Fruit fly (Drosophila melanogaster) whole organism, embryonic: ENCODE measurements around the gene CG18268.

Experiments used
- Asciz ChIP-seq: fragments of 200-800 bp; sonication (Bioruptor generic); optimal IDR thresholded peaks from 2 replicates; lab custom pipeline; 2017; ENCODE audit warnings: missing biosample characterization, mild to moderate bottlenecking, missing genetic modification characterization, missing genetic modification reagents
- CG10979 ChIP-seq: fragments of 200-800 bp; sonication (Bioruptor generic); optimal IDR thresholded peaks from 2 replicates; lab custom pipeline; 2018; ENCODE audit warnings: missing biosample characterization, mild to moderate bottlenecking, missing genetic modification characterization, moderate library complexity
- CG11093 ChIP-seq: fragments of 200-800 bp; sonication (Bioruptor generic); IDR thresholded peaks from 3 replicates; pipeline ENCODE4 v1.3.6; 2022; ENCODE audit warnings: missing biosample characterization, missing genetic modification characterization
- CG11398 ChIP-seq: fragments of 200-800 bp; sonication (Bioruptor generic); optimal IDR thresholded peaks from 2 replicates; lab custom pipeline; 2016; ENCODE audit warnings: missing biosample characterization, missing genetic modification characterization
- CG13123 ChIP-seq: fragments of 200-800 bp; sonication (Bioruptor generic); optimal IDR thresholded peaks from 2 replicates; lab custom pipeline; 2016; ENCODE audit warnings: missing biosample characterization, missing genetic modification characterization
- CG13287 ChIP-seq: fragments of 200-800 bp; sonication (Bioruptor generic); IDR thresholded peaks from 2 replicates; pipeline ENCODE4 v1.3.6; 2022; ENCODE audit warnings: missing biosample characterization, missing genetic modification characterization; ENCODE audit not compliant: partially characterized antibody
- CG1647 ChIP-seq: fragments of 200-800 bp; sonication (Bioruptor generic); optimal IDR thresholded peaks from 3 replicates; lab custom pipeline; 2016; ENCODE audit warnings: missing biosample characterization, missing genetic modification characterization
- CG16815 ChIP-seq: fragments of 200-800 bp; sonication (Bioruptor generic); optimal IDR thresholded peaks from 3 replicates; lab custom pipeline; 2017; ENCODE audit warnings: missing biosample characterization, mild to moderate bottlenecking, missing genetic modification characterization
- CG17328 ChIP-seq: fragments of 200-800 bp; sonication (Bioruptor generic); IDR thresholded peaks from 2 replicates; pipeline ENCODE4 v1.3.6; 2022; ENCODE audit warnings: missing biosample characterization, missing genetic modification characterization
- CG17802 ChIP-seq: fragments of 200-800 bp; sonication (Bioruptor generic); optimal IDR thresholded peaks from 2 replicates; lab custom pipeline; 2018; ENCODE audit warnings: missing biosample characterization, mild to moderate bottlenecking, missing genetic modification characterization, moderate library complexity
- CG1792 ChIP-seq: fragments of 200-800 bp; sonication (Bioruptor generic); optimal IDR thresholded peaks from 2 replicates; lab custom pipeline; 2016; ENCODE audit warnings: missing biosample characterization, missing genetic modification characterization
- CG1832 ChIP-seq: fragments of 200-800 bp; sonication (Bioruptor generic); optimal IDR thresholded peaks from 2 replicates; lab custom pipeline; 2017; ENCODE audit warnings: missing biosample characterization, mild to moderate bottlenecking, missing genetic modification characterization, inconsistent platforms
- CG2678 ChIP-seq: fragments of 200-800 bp; sonication (Bioruptor generic); optimal IDR thresholded peaks from 3 replicates; lab custom pipeline; 2019; ENCODE audit warnings: missing biosample characterization, mild to moderate bottlenecking, missing genetic modification characterization, moderate library complexity
- CG3995 ChIP-seq: fragments of 200-800 bp; sonication (Bioruptor generic); optimal IDR thresholded peaks from 3 replicates; lab custom pipeline; 2016; ENCODE audit warnings: missing biosample characterization, missing genetic modification characterization
- CG7987 ChIP-seq: fragments of 200-800 bp; sonication (Bioruptor generic); optimal IDR thresholded peaks from 2 replicates; lab custom pipeline; 2018; ENCODE audit warnings: missing biosample characterization, mild to moderate bottlenecking, missing genetic modification characterization, moderate library complexity
- CG8388 ChIP-seq: fragments of 200-800 bp; sonication (Bioruptor generic); optimal IDR thresholded peaks from 2 replicates; lab custom pipeline; 2019; ENCODE audit warnings: missing biosample characterization, mild to moderate bottlenecking, missing genetic modification characterization, moderate library complexity
- CG9817 ChIP-seq: fragments of 200-800 bp; sonication (Bioruptor generic); optimal IDR thresholded peaks from 2 replicates; lab custom pipeline; 2018; ENCODE audit warnings: missing biosample characterization, mild to moderate bottlenecking, missing genetic modification characterization, moderate library complexity
- Deaf1 ChIP-seq: fragments of 200-800 bp; optimal IDR thresholded peaks from 3 replicates; lab custom pipeline; 2019; ENCODE audit warnings: missing biosample characterization, mild to moderate bottlenecking, missing genetic modification characterization, moderate library complexity
- Dip3 ChIP-seq: fragments of 200-800 bp; sonication (Bioruptor generic); optimal IDR thresholded peaks from 3 replicates; lab custom pipeline; 2016; ENCODE audit warnings: missing biosample characterization, missing genetic modification characterization
- Doc2 ChIP-seq: fragments of 200-800 bp; sonication (Bioruptor generic); IDR thresholded peaks from 2 replicates; pipeline ENCODE4 v1.3.6; 2022; ENCODE audit warnings: missing biosample characterization, missing genetic modification characterization
- Dp ChIP-seq: fragments of 200-800 bp; sonication (Bioruptor generic); optimal IDR thresholded peaks from 2 replicates; lab custom pipeline; 2018; ENCODE audit warnings: missing biosample characterization, mild to moderate bottlenecking, missing genetic modification characterization, moderate library complexity
- E2f1 ChIP-seq: fragments of 200-800 bp; sonication (Bioruptor generic); IDR thresholded peaks from 2 replicates; pipeline ENCODE4 v1.3.6; 2022; ENCODE audit warnings: missing biosample characterization, missing genetic modification characterization
- Gsc ChIP-seq: fragments of 200-800 bp; sonication (Bioruptor generic); IDR thresholded peaks from 2 replicates; pipeline ENCODE4 v1.3.6; 2022; ENCODE audit warnings: missing biosample characterization, missing genetic modification characterization
- Hmr ChIP-seq: fragments of 200-800 bp; sonication (Bioruptor generic); optimal IDR thresholded peaks from 3 replicates; lab custom pipeline; 2017; ENCODE audit warnings: mild to moderate bottlenecking, missing biosample characterization, missing genetic modification reagents, missing genetic modification characterization
- Hr3 ChIP-seq: fragments of 200-800 bp; sonication (Bioruptor generic); optimal IDR thresholded peaks from 3 replicates; lab custom pipeline; 2016; ENCODE audit warnings: missing biosample characterization, missing genetic modification characterization
- NC2α ChIP-seq: fragments of 200-800 bp; sonication (Bioruptor generic); optimal IDR thresholded peaks from 2 replicates; lab custom pipeline; 2016; ENCODE audit warnings: missing biosample characterization, missing genetic modification characterization
- Nf-YA ChIP-seq: fragments of 200-800 bp; sonication (Bioruptor generic); IDR thresholded peaks from 2 replicates; pipeline ENCODE4 v1.3.6; 2022; ENCODE audit warnings: missing biosample characterization, missing genetic modification characterization
- Optix ChIP-seq: fragments of 200-800 bp; sonication (Bioruptor generic); IDR thresholded peaks from 3 replicates; pipeline ENCODE4 v1.3.6; 2022; ENCODE audit warnings: missing biosample characterization, missing genetic modification characterization
- Pdp1 ChIP-seq, 2 experiments: fragments of 200-800 bp; sonication (Bioruptor generic); optimal IDR thresholded peaks; 3 replicates each; lab custom pipeline; 2016; ENCODE audit warnings: missing biosample characterization in 2 of 2, missing genetic modification characterization in 2 of 2, mild to moderate bottlenecking in 1 of 2, moderate library complexity in 1 of 2
- Sin3A ChIP-seq: fragments of >200 bp; optimal IDR thresholded peaks from 2 replicates; lab custom pipeline; 2018
- Sry-β ChIP-seq: fragments of 200-800 bp; sonication (Bioruptor generic); optimal IDR thresholded peaks from 2 replicates; lab custom pipeline; 2018; ENCODE audit warnings: missing biosample characterization, mild to moderate bottlenecking, missing genetic modification characterization, moderate library complexity
- Stat92E ChIP-seq, 3 experiments: fragments of >200 bp in 2 of 3; fragments of 200-800 bp in 1 of 3; sonication (Bioruptor generic) in 1 of 3; optimal IDR thresholded peaks; 2 replicates each; lab custom pipeline; 2017 to 2019; ENCODE audit warnings: missing biosample characterization in 3 of 3, missing genetic modification characterization in 3 of 3, mild to moderate bottlenecking in 1 of 3, moderate library complexity in 1 of 3
- amos ChIP-seq: fragments of 200-800 bp; sonication (Bioruptor generic); IDR thresholded peaks from 2 replicates; pipeline ENCODE4 v1.3.6; 2022; ENCODE audit warnings: missing biosample characterization, missing genetic modification characterization; ENCODE audit not compliant: partially characterized antibody
- aop ChIP-seq: fragments of 200-800 bp; sonication (Bioruptor generic); IDR thresholded peaks from 2 replicates; pipeline ENCODE4 v1.3.6; 2022; ENCODE audit warnings: missing biosample characterization, missing genetic modification characterization
- ase ChIP-seq: fragments of 200-800 bp; sonication (Bioruptor generic); IDR thresholded peaks from 3 replicates; pipeline ENCODE4 v1.3.6; 2022; ENCODE audit warnings: missing biosample characterization, missing genetic modification characterization
- cas ChIP-seq: fragments of 200-800 bp; sonication (Bioruptor generic); IDR thresholded peaks from 2 replicates; pipeline ENCODE4 v1.3.6; 2022; ENCODE audit warnings: missing biosample characterization, missing genetic modification characterization
- crc ChIP-seq: fragments of 200-800 bp; sonication (Bioruptor generic); optimal IDR thresholded peaks from 2 replicates; lab custom pipeline; 2016; ENCODE audit warnings: missing biosample characterization, missing genetic modification characterization
- ems ChIP-seq: fragments of 200-800 bp; sonication (Bioruptor generic); optimal IDR thresholded peaks from 3 replicates; lab custom pipeline; 2016; ENCODE audit warnings: missing biosample characterization, missing genetic modification characterization
- eve ChIP-seq, 2 experiments: fragments of >200 bp; optimal IDR thresholded peaks; 2 replicates each; lab custom pipeline; 2017; ENCODE audit warnings: missing biosample characterization in 2 of 2, missing genetic modification characterization in 2 of 2
- grn ChIP-seq: fragments of 200-800 bp; sonication (Bioruptor generic); optimal IDR thresholded peaks from 3 replicates; lab custom pipeline; 2017; ENCODE audit warnings: missing biosample characterization, missing genetic modification characterization
- ham ChIP-seq: fragments of 200-800 bp; sonication (Bioruptor generic); IDR thresholded peaks from 2 replicates; pipeline ENCODE4 v1.3.6; 2022; ENCODE audit warnings: missing biosample characterization, missing genetic modification characterization
- hb ChIP-seq: fragments of 200-800 bp; sonication (Bioruptor generic); IDR thresholded peaks from 3 replicates; pipeline ENCODE4 v1.3.6; 2022; ENCODE audit warnings: missing biosample characterization, missing genetic modification characterization; ENCODE audit not compliant: partially characterized antibody
- jumu ChIP-seq: fragments of 200-800 bp; sonication (Bioruptor generic); optimal IDR thresholded peaks from 3 replicates; lab custom pipeline; 2016; ENCODE audit warnings: missing biosample characterization, missing genetic modification characterization
- kah ChIP-seq: fragments of 200-800 bp; sonication (Bioruptor generic); optimal IDR thresholded peaks from 2 replicates; lab custom pipeline; 2018; ENCODE audit warnings: missing biosample characterization, mild to moderate bottlenecking, missing genetic modification characterization
- luna ChIP-seq: fragments of 200-800 bp; sonication (Bioruptor generic); optimal IDR thresholded peaks from 2 replicates; lab custom pipeline; 2016; ENCODE audit warnings: missing biosample characterization, missing genetic modification characterization
- mirr ChIP-seq: fragments of 200-800 bp; sonication (Bioruptor generic); optimal IDR thresholded peaks from 3 replicates; lab custom pipeline; 2018; ENCODE audit warnings: missing biosample characterization, mild to moderate bottlenecking, missing genetic modification characterization
- mld ChIP-seq: fragments of 200-800 bp; sonication (Bioruptor generic); IDR thresholded peaks from 3 replicates; pipeline ENCODE4 v1.3.6; 2022; ENCODE audit warnings: missing biosample characterization, missing genetic modification characterization; ENCODE audit not compliant: partially characterized antibody
- org-1 ChIP-seq: fragments of 200-800 bp; sonication (Bioruptor generic); optimal IDR thresholded peaks from 2 replicates; lab custom pipeline; 2017; ENCODE audit warnings: missing biosample characterization, missing genetic modification characterization
- shn ChIP-seq: fragments of 200-800 bp; sonication (Bioruptor generic); optimal IDR thresholded peaks from 3 replicates; lab custom pipeline; 2016; ENCODE audit warnings: missing biosample characterization, missing genetic modification characterization
- slou ChIP-seq: fragments of 200-800 bp; sonication (Bioruptor generic); optimal IDR thresholded peaks from 3 replicates; lab custom pipeline; 2016; ENCODE audit warnings: missing biosample characterization, missing genetic modification characterization
- slp2 ChIP-seq: fragments of 200-800 bp; sonication (Bioruptor generic); optimal IDR thresholded peaks from 2 replicates; lab custom pipeline; 2016; ENCODE audit warnings: missing biosample characterization, missing genetic modification characterization
- sqz ChIP-seq: fragments of 200-800 bp; sonication (Bioruptor generic); optimal IDR thresholded peaks from 3 replicates; lab custom pipeline; 2018; ENCODE audit warnings: missing biosample characterization, mild to moderate bottlenecking, missing genetic modification characterization

The CG18268 gene

dm6 chr3R:7821559-7821958, 17.3 kb upstream of the CG18268 start (continued):
- no peak for TF ChIP-seq kah (GFP tag; lab: Kevin White, UChicago)
- no peak for TF ChIP-seq CG11398
- TF ChIP-seq Doc2: no peak
- no peak for TF ChIP-seq CG13287 (GFP tag; lab: Robert Waterston, UW)
- no peak for TF ChIP-seq CG7987
- no peak for TF ChIP-seq ham (GFP tag; lab: Robert Waterston, UW)
- no peak for TF ChIP-seq Hr3 (GFP tag; lab: Kevin White, UChicago)
- peak; percentile 80 for TF ChIP-seq Hmr (GFP tag; lab: Kevin White, UChicago)
- no peak for TF ChIP-seq CG17328 (GFP tag; lab: Robert Waterston, UW)
- no peak for TF ChIP-seq CG17802
- no peak for TF ChIP-seq ase (GFP tag; lab: Robert Waterston, UW)
- no peak for TF ChIP-seq grn (GFP tag; lab: Kevin White, UChicago)
- no peak for TF ChIP-seq Stat92E (GFP tag; optimal IDR thresholded peaks at IDR 0.05; lab: Kevin White, UChicago)
- no peak for TF ChIP-seq CG1647 (GFP tag; lab: Kevin White, UChicago)
- no peak for TF ChIP-seq luna (GFP tag; lab: Kevin White, UChicago)
- TF ChIP-seq Sry-β: no peak
- TF ChIP-seq org-1: no peak
- no peak for TF ChIP-seq mld (GFP tag; lab: Robert Waterston, UW)
- TF ChIP-seq amos (GFP tag; lab: Robert Waterston, UW): no peak
- TF ChIP-seq aop (GFP tag; lab: Robert Waterston, UW): no peak
- TF ChIP-seq Gsc (GFP tag; lab: Robert Waterston, UW): no peak
- no peak for TF ChIP-seq Deaf1 (tag; lab: Kevin White, UChicago)
- TF ChIP-seq CG8388: no peak
- peak in 1 of 2 experiments; percentile 27 for TF ChIP-seq Pdp1 (GFP tag; optimal IDR thresholded peaks at IDR 0.05; lab: Kevin White, UChicago)
- no peak for TF ChIP-seq Nf-YA
- TF ChIP-seq sqz (GFP tag; lab: Kevin White, UChicago): no peak
- no peak for TF ChIP-seq NC2α
- TF ChIP-seq CG10979 (tag; lab: Kevin White, UChicago): no peak
- no peak for TF ChIP-seq mirr
- TF ChIP-seq cas (GFP tag; lab: Robert Waterston, UW): no peak
- no peak for TF ChIP-seq Asciz (GFP tag; lab: Kevin White, UChicago)
- TF ChIP-seq CG3995 (GFP tag; lab: Kevin White, UChicago): no peak
- no peak for TF ChIP-seq ems (GFP tag; lab: Kevin White, UChicago)
- TF ChIP-seq Dp (GFP tag; lab: Kevin White, UChicago): no peak
- no peak for TF ChIP-seq eve (GFP tag; optimal IDR thresholded peaks at IDR 0.05; lab: Kevin White, UChicago)
- peak; percentile 14 for TF ChIP-seq CG9817
- no peak for TF ChIP-seq CG13123 (GFP tag; lab: Kevin White, UChicago)
- TF ChIP-seq jumu (GFP tag; lab: Kevin White, UChicago): no peak
- no peak for TF ChIP-seq CG16815 (GFP tag; lab: Kevin White, UChicago)
- TF ChIP-seq CG1792 (GFP tag; lab: Kevin White, UChicago): no peak
- TF ChIP-seq Optix (GFP tag; lab: Robert Waterston, UW): no peak
- no peak for TF ChIP-seq hb (GFP tag; lab: Robert Waterston, UW)
- peak; percentile 6 for TF ChIP-seq Dip3 (GFP tag; lab: Kevin White, UChicago)
- TF ChIP-seq CG1832 (GFP tag; lab: Kevin White, UChicago): no peak
- no peak for TF ChIP-seq slou (GFP tag; lab: Kevin White, UChicago)
- no peak for TF ChIP-seq Sin3A (lab: Kevin White, UChicago)
- TF ChIP-seq crc (GFP tag; lab: Kevin White, UChicago): no peak
- no peak for TF ChIP-seq CG11093 (GFP tag; lab: Robert Waterston, UW)
- peak; percentile 69 for TF ChIP-seq CG2678 (tag; lab: Kevin White, UChicago)
- TF ChIP-seq E2f1 (GFP tag; lab: Robert Waterston, UW): 0 out of 2 replicates have a peak, but pooled peaks have one; percentile 31
- no peak for TF ChIP-seq slp2 (GFP tag; lab: Kevin White, UChicago)
- TF ChIP-seq shn (GFP tag; lab: Kevin White, UChicago): no peak
